Fruit fly (Drosophila melanogaster) S2 (cell line): Measurements from ENCODE around the gene Mec2.

Source experiments
- CG8478 ChIP-seq: fragments of >200 bp; optimal IDR thresholded peaks from 2 replicates; lab custom pipeline; 2018
- CTCF ChIP-seq, 2 experiments: fragments of >200 bp; optimal IDR thresholded peaks; 2 replicates each; lab custom pipeline; 2018

dm6 chrX:19183121-19183520 is 4.7 kb upstream of the Mec2 start, which contains the start of gene CG33253:
- TF ChIP-seq CTCF (optimal IDR thresholded peaks at IDR 0.05; lab: Kevin White, UChicago) (no peak), CG8478 (lab: Kevin White, UChicago) (no peak)
